Fruit fly (Drosophila melanogaster) whole organism, embryonic: ENCODE data around the gene CG12814.

Source experiments
- CG1529 ChIP-seq: fragments of 200-800 bp; sonication (Bioruptor generic); optimal IDR thresholded peaks from 3 replicates; lab custom pipeline; 2018; ENCODE audit warnings: missing biosample characterization, missing genetic modification characterization
- Chrac-16 ChIP-seq: fragments of 200-800 bp; sonication (Bioruptor generic); optimal IDR thresholded peaks from 3 replicates; lab custom pipeline; 2016; ENCODE audit warnings: missing biosample characterization, missing genetic modification characterization
- Deaf1 ChIP-seq: fragments of 200-800 bp; optimal IDR thresholded peaks from 3 replicates; lab custom pipeline; 2019; ENCODE audit warnings: missing biosample characterization, mild to moderate bottlenecking, missing genetic modification characterization, moderate library complexity
- Dfd ChIP-seq, 2 experiments: fragments of >200 bp; optimal IDR thresholded peaks; 2 replicates each; lab custom pipeline; 2017; ENCODE audit warnings: missing biosample characterization in 2 of 2, missing genetic modification characterization in 2 of 2
- Taf1 ChIP-seq: fragments of 200-800 bp; sonication (Bioruptor generic); IDR thresholded peaks from 2 replicates; pipeline ENCODE4 v1.3.6; 2022; ENCODE audit warnings: missing biosample characterization, missing genetic modification characterization
- bcd ChIP-seq: fragments of 200-800 bp; sonication (Bioruptor generic); optimal IDR thresholded peaks from 2 replicates; lab custom pipeline; 2017; ENCODE audit warnings: missing biosample characterization, mild to moderate bottlenecking, missing genetic modification characterization
- gro ChIP-seq: fragments of 200-800 bp; sonication (Bioruptor generic); optimal IDR thresholded peaks from 2 replicates; lab custom pipeline; 2016; ENCODE audit warnings: missing biosample characterization, missing genetic modification characterization

DNA sequence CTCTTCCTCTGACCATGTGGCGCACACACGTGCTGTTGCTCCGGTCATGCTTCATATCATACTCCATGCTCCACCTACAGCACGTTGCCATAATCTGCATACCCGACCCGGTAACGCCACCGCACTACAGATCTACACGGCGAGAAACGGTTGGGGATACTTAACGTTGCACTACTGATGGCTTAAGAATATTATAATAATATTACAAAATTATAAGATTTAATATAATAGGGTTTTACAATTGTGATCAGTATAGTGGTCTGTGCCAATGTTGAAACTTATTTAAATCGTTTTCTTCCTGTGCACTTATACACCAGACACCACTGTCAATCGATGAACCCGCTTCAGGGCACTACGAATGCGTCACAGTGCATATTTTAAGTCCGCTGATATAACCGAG is 24.0 kb upstream of the CG12814 start:
- TF ChIP-seq gro (GFP tag; lab: Kevin White, UChicago): no peak
- 0 out of 2 replicates have a peak, but pooled peaks have one; percentile 23 for TF ChIP-seq Taf1 (GFP tag; lab: Robert Waterston, UW)
- no peak for TF ChIP-seq Dfd (GFP tag; optimal IDR thresholded peaks at IDR 0.05; lab: Kevin White, UChicago)
- TF ChIP-seq Chrac-16: peak; percentile 35
- peak; percentile 62 for TF ChIP-seq CG1529 (GFP tag; lab: Kevin White, UChicago)
- peak; percentile 66 for TF ChIP-seq bcd (GFP tag; lab: Kevin White, UChicago)
- TF ChIP-seq Deaf1 (tag; lab: Kevin White, UChicago): no peak
